Fruit fly (Drosophila melanogaster) whole organism, pupa: ENCODE measurements around the gene ND-13A.

Source experiments
- CG10348 ChIP-seq: fragments of 200-800 bp; sonication (Bioruptor generic); IDR thresholded peaks from 2 replicates; pipeline ENCODE4 v1.3.6; 2022; ENCODE audit warnings: missing biosample characterization, missing genetic modification characterization
- CG12605 ChIP-seq: fragments of 200-800 bp; sonication (Bioruptor generic); IDR thresholded peaks from 2 replicates; pipeline ENCODE4 v1.3.6; 2022; ENCODE audit warnings: missing biosample characterization, missing genetic modification characterization
- CG13204 ChIP-seq: fragments of 200-800 bp; sonication (Bioruptor generic); optimal IDR thresholded peaks from 2 replicates; lab custom pipeline; 2018; ENCODE audit warnings: missing biosample characterization, mild to moderate bottlenecking, missing genetic modification characterization, moderate library complexity
- CG14655 ChIP-seq: fragments of 200-800 bp; sonication (Bioruptor generic); optimal IDR thresholded peaks from 3 replicates; lab custom pipeline; 2017; ENCODE audit warnings: mild to moderate bottlenecking, missing biosample characterization, missing genetic modification reagents, missing genetic modification characterization
- CG15710 ChIP-seq: fragments of 200-800 bp; sonication (Bioruptor generic); optimal IDR thresholded peaks from 2 replicates; lab custom pipeline; 2018; ENCODE audit warnings: missing biosample characterization, mild to moderate bottlenecking, missing genetic modification characterization, moderate library complexity
- CG17806 ChIP-seq: fragments of 200-800 bp; sonication (Bioruptor generic); optimal IDR thresholded peaks from 2 replicates; lab custom pipeline; 2018; ENCODE audit warnings: missing biosample characterization, mild to moderate bottlenecking, missing genetic modification characterization, moderate library complexity
- CG32121 ChIP-seq: fragments of 200-800 bp; sonication (Bioruptor generic); IDR thresholded peaks from 2 replicates; pipeline ENCODE4 v1.3.6; 2022; ENCODE audit warnings: missing biosample characterization, missing genetic modification characterization
- CG34367 ChIP-seq: fragments of 200-800 bp; sonication (Bioruptor generic); optimal IDR thresholded peaks from 2 replicates; lab custom pipeline; 2018; ENCODE audit warnings: missing biosample characterization, mild to moderate bottlenecking, missing genetic modification characterization
- CG4496 ChIP-seq: fragments of 200-800 bp; sonication (Bioruptor generic); IDR thresholded peaks from 3 replicates; pipeline ENCODE4 v1.3.6; 2022; ENCODE audit warnings: missing biosample characterization, missing genetic modification characterization
- CG8159 ChIP-seq: fragments of 200-800 bp; sonication (Bioruptor generic); optimal IDR thresholded peaks from 3 replicates; lab custom pipeline; 2018; ENCODE audit warnings: missing biosample characterization, mild to moderate bottlenecking, missing genetic modification characterization, moderate library complexity
- CG8301 ChIP-seq: fragments of 200-800 bp; sonication (Bioruptor generic); optimal IDR thresholded peaks from 2 replicates; lab custom pipeline; 2018; ENCODE audit warnings: missing biosample characterization, mild to moderate bottlenecking, missing genetic modification characterization
- CG9948 ChIP-seq: fragments of 200-800 bp; sonication (Bioruptor generic); optimal IDR thresholded peaks from 2 replicates; lab custom pipeline; 2018; ENCODE audit warnings: missing biosample characterization, mild to moderate bottlenecking, missing genetic modification characterization, moderate library complexity
- D1 ChIP-seq: fragments of 200-800 bp; sonication (Bioruptor generic); optimal IDR thresholded peaks from 2 replicates; lab custom pipeline; 2018; ENCODE audit warnings: missing biosample characterization, mild to moderate bottlenecking, missing genetic modification characterization, moderate library complexity
- EcR ChIP-seq: fragments of 200-800 bp; sonication (Bioruptor generic); optimal IDR thresholded peaks from 3 replicates; lab custom pipeline; 2019; ENCODE audit warnings: missing biosample characterization, missing genetic modification characterization, mild to moderate bottlenecking, moderate library complexity, missing genetic modification reagents
- Ets98B ChIP-seq: fragments of 200-800 bp; sonication (Bioruptor generic); IDR thresholded peaks from 2 replicates; pipeline ENCODE4 v1.3.6; 2022; ENCODE audit warnings: missing biosample characterization, missing genetic modification characterization
- Pif1A ChIP-seq: fragments of 200-800 bp; sonication (Bioruptor generic); optimal IDR thresholded peaks from 3 replicates; lab custom pipeline; 2016; ENCODE audit warnings: missing biosample characterization, missing genetic modification characterization
- Pif1B ChIP-seq: fragments of 200-800 bp; sonication (Bioruptor generic); optimal IDR thresholded peaks from 3 replicates; lab custom pipeline; 2016; ENCODE audit warnings: missing biosample characterization, missing genetic modification characterization
- Snoo ChIP-seq: fragments of 200-800 bp; sonication (Bioruptor generic); optimal IDR thresholded peaks from 3 replicates; lab custom pipeline; 2017; ENCODE audit warnings: missing biosample characterization, mild to moderate bottlenecking, missing genetic modification characterization, inconsistent platforms
- fd96Ca ChIP-seq: fragments of 200-800 bp; sonication (Bioruptor generic); IDR thresholded peaks from 3 replicates; pipeline ENCODE4 v1.3.6; 2022; ENCODE audit warnings: missing biosample characterization, missing genetic modification characterization
- gl ChIP-seq: fragments of 200-800 bp; sonication (Bioruptor generic); optimal IDR thresholded peaks from 2 replicates; lab custom pipeline; 2018; ENCODE audit warnings: missing biosample characterization, mild to moderate bottlenecking, missing genetic modification characterization
- rn ChIP-seq: fragments of 200-800 bp; sonication (Bioruptor generic); IDR thresholded peaks from 2 replicates; pipeline ENCODE4 v1.3.6; 2022; ENCODE audit warnings: missing biosample characterization, missing genetic modification characterization

The ND-13A gene

DNA sequence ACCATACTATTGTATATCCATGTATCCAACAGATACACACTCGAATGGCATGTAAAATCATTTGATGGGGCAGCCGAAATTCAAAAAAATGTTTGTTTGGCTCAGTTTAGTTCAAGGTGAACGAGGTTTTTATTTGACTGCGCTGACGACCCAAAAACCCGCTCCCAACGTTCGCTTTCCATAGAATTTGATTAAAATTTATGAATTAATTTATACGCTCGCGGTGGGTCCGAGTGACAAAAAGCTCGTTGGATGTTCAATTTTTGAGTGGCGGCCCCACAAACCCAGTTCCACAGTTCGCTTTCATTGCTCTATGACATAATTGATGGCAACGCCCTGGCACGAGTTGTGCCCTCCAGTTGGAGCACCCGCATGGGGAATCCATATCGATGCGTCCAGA lies 19.6 kb upstream of the ND-13A start:
- TF ChIP-seq CG8301 (tag; lab: Kevin White, UChicago): no peak
- TF ChIP-seq fd96Ca (GFP tag; lab: Robert Waterston, UW): no peak
- TF ChIP-seq CG12605 (GFP tag; lab: Robert Waterston, UW): no peak
- no peak for TF ChIP-seq Pif1A
- no peak for TF ChIP-seq CG4496
- no peak for TF ChIP-seq CG15710

DNA sequence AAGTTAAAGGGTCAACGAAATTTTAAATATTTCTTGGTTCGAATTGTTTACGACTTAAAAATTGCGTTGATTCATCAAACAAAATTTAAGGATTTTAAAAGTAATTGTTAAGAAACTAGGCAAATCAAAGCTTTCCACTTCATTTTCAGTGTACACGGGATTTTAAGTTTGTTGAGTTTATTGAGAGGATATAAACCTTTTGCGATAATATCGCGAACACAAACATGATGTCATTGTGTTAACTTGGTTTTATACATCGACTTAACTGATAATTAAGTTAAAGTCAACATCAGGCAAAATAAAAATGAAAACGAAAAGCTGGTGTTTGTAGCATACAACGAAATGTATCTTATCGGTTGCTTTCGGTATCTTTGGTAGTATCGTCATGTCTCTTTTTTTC lies 17.0 kb upstream of the ND-13A start:
- TF ChIP-seq CG10348: no peak
- TF ChIP-seq gl (tag; lab: Kevin White, UChicago): no peak
- TF ChIP-seq CG14655 (GFP tag; lab: Kevin White, UChicago): no peak
- no peak for TF ChIP-seq CG15710
- TF ChIP-seq D1 (tag; lab: Kevin White, UChicago): no peak
- no peak for TF ChIP-seq CG8301 (tag; lab: Kevin White, UChicago)
- no peak for TF ChIP-seq Pif1A
- no peak for TF ChIP-seq fd96Ca (GFP tag; lab: Robert Waterston, UW)
- no peak for TF ChIP-seq CG34367
- no peak for TF ChIP-seq CG4496
- TF ChIP-seq Pif1B: no peak
- no peak for TF ChIP-seq CG12605 (GFP tag; lab: Robert Waterston, UW)
- no peak for TF ChIP-seq Ets98B (GFP tag; lab: Robert Waterston, UW)
- no peak for TF ChIP-seq CG32121 (GFP tag; lab: Robert Waterston, UW)
- TF ChIP-seq CG8159 (tag; lab: Kevin White, UChicago): no peak
- no peak for TF ChIP-seq CG13204
- TF ChIP-seq EcR (GFP tag; lab: Kevin White, UChicago): no peak
- no peak for TF ChIP-seq Snoo (tag; lab: Kevin White, UChicago)
- TF ChIP-seq rn (GFP tag; lab: Robert Waterston, UW): no peak
- no peak for TF ChIP-seq CG9948 (tag; lab: Kevin White, UChicago)

DNA sequence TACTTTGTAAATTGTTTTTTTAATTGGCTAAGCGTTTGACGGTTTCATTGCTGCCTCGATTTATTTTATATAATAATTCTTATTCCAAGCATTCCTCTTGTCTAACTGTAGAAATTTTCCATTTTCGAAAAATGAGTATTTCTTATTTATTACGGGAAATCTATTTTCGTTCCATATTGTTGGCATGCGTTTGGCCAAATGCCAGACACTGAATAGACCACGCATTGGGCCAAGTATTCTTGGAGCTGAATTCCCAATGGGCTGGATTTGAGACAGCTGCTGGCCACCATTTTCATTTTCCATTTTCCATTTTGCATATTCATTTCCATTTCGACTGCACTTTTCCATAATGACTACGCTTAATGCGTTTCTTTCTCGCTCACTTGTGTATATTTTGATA lies 16.4 kb upstream of the ND-13A start:
- TF ChIP-seq Pif1A: no peak
- no peak for TF ChIP-seq EcR (GFP tag; lab: Kevin White, UChicago)
- no peak for TF ChIP-seq gl (tag; lab: Kevin White, UChicago)
- no peak for TF ChIP-seq CG8159 (tag; lab: Kevin White, UChicago)
- no peak for TF ChIP-seq CG4496
- TF ChIP-seq, all 21 proteins: peak for 0

DNA sequence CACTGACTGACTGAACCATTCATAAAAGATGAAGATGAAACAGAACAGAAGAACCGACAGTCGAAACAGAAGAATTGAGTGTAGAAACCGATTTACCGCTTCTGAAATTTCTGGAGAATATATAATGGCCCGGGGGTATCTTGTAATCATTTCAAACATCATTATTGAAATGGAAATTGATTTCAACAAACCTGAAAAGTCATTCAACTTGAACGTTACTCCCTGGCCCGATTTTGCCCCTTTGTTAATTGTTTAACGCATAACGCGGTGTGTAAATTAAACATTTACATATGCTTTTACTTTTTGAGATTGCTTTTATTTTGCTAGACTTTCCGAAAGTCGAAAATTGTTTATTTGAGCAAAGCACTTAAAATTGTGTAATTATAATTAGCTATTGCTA lies 14.8 kb upstream of the ND-13A start:
- TF ChIP-seq Snoo (tag; lab: Kevin White, UChicago) (no peak), CG14655 (GFP tag; lab: Kevin White, UChicago) (no peak), gl (tag; lab: Kevin White, UChicago) (no peak), D1 (tag; lab: Kevin White, UChicago) (no peak), CG32121 (GFP tag; lab: Robert Waterston, UW) (no peak), Pif1B (no peak), Ets98B (GFP tag; lab: Robert Waterston, UW) (no peak), CG15710 (no peak), CG10348 (no peak), Pif1A (no peak), fd96Ca (GFP tag; lab: Robert Waterston, UW) (no peak), CG13204 (no peak), EcR (GFP tag; lab: Kevin White, UChicago) (no peak)

DNA sequence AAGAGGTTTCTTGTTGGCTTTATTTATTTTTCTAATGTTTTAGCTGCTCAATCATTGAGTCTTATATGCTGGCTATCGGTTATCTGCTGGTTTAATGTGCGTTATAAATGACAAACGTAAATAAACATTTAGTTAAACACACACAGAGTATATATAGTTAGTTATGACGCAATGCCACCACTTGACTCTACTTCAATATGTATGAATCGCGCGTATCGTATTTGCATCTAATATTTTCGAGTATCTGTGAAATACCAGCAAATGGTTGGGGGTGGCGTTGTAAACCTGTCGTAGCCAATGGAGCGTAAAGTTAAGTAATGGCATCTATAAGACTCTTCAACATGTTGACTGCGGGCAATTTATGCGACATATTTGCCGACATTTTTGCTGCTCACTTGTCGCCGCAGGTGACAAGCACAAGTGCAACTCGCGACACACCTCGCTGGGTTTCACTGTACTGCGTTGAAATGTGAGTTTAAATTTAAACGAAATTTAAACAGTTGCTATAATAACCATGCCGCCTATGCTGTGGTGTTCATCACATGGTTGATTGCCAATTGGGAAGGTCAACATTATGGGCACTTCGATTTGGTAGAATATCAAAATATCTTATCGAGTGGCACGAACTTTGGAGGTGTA lies 13.5 kb upstream of the ND-13A start:
- no peak for TF ChIP-seq CG8301 (tag; lab: Kevin White, UChicago)
- no peak for TF ChIP-seq CG12605 (GFP tag; lab: Robert Waterston, UW)
- TF ChIP-seq Pif1A: no peak
- TF ChIP-seq CG32121 (GFP tag; lab: Robert Waterston, UW): no peak
- TF ChIP-seq D1 (tag; lab: Kevin White, UChicago): no peak
- TF ChIP-seq rn (GFP tag; lab: Robert Waterston, UW): no peak
- no peak for TF ChIP-seq CG14655 (GFP tag; lab: Kevin White, UChicago)
- TF ChIP-seq fd96Ca (GFP tag; lab: Robert Waterston, UW): no peak
- no peak for TF ChIP-seq EcR (GFP tag; lab: Kevin White, UChicago)
- no peak for TF ChIP-seq CG13204
- TF ChIP-seq CG15710: no peak
- no peak for TF ChIP-seq CG4496
- TF ChIP-seq CG17806 (tag; lab: Kevin White, UChicago): no peak

DNA sequence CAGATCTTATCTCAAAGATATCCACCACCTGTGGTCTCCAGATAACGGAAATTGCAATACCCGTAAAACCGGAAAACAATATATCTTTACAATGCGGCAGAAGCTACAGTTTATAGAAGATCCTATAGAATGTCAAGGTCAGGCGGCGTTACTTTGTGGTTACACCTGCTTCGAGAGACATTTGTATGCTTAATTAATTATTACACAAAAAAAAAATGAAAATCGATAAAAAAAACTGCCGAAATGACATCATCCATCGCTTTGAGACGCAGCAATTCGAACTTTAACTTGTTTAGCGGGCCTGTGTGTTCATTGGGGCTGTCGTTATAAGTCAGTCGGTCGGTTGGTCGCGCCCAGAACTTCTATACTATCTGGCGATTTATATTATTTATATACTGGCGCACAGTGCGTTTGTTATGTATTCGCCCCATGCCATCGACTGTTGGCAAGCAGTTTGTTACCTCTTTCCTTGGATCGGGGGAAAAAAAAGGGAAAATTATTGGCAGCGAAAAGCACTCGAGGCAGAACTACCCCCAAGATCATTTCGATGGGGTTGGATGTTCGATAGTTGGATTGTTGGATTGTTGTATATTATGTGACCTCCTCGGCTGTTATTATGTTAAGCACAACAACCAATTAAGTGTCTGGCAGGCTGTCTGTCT lies 11.3 kb upstream of the ND-13A start:
- TF ChIP-seq CG12605 (GFP tag; lab: Robert Waterston, UW): no peak
- TF ChIP-seq Ets98B (GFP tag; lab: Robert Waterston, UW): no peak
- TF ChIP-seq gl (tag; lab: Kevin White, UChicago): no peak
- no peak for TF ChIP-seq CG9948 (tag; lab: Kevin White, UChicago)
- TF ChIP-seq CG4496: no peak
- no peak for TF ChIP-seq Pif1A
- no peak for TF ChIP-seq EcR (GFP tag; lab: Kevin White, UChicago)
- no peak for TF ChIP-seq CG17806 (tag; lab: Kevin White, UChicago)
- TF ChIP-seq CG34367: no peak
- TF ChIP-seq fd96Ca (GFP tag; lab: Robert Waterston, UW): no peak
- TF ChIP-seq CG10348: no peak
- TF ChIP-seq D1 (tag; lab: Kevin White, UChicago): no peak
- TF ChIP-seq CG14655 (GFP tag; lab: Kevin White, UChicago): no peak
- TF ChIP-seq CG8301 (tag; lab: Kevin White, UChicago): no peak
- TF ChIP-seq, all 21 proteins: peak for 0
